Fruit fly (Drosophila melanogaster) whole organism, embryonic: ENCODE results near the gene CG15337.

Experiments used
- Asciz ChIP-seq: fragments of 200-800 bp; sonication (Bioruptor generic); optimal IDR thresholded peaks from 2 replicates; lab custom pipeline; 2017; ENCODE audit warnings: missing biosample characterization, mild to moderate bottlenecking, missing genetic modification characterization, missing genetic modification reagents
- Blimp-1 ChIP-seq: fragments of 200-800 bp; sonication (Bioruptor generic); optimal IDR thresholded peaks from 3 replicates; lab custom pipeline; 2018; ENCODE audit warnings: missing biosample characterization, missing genetic modification characterization, mild to moderate bottlenecking, moderate library complexity, missing genetic modification reagents
- CG1024 ChIP-seq: fragments of 200-800 bp; sonication (Bioruptor generic); IDR thresholded peaks from 2 replicates; pipeline ENCODE4 v1.3.6; 2022; ENCODE audit warnings: missing biosample characterization, missing genetic modification characterization
- CG10979 ChIP-seq: fragments of 200-800 bp; sonication (Bioruptor generic); optimal IDR thresholded peaks from 2 replicates; lab custom pipeline; 2018; ENCODE audit warnings: missing biosample characterization, mild to moderate bottlenecking, missing genetic modification characterization, moderate library complexity
- CG12299 ChIP-seq: fragments of 200-800 bp; sonication (Bioruptor generic); optimal IDR thresholded peaks from 2 replicates; lab custom pipeline; 2018; ENCODE audit warnings: missing biosample characterization, mild to moderate bottlenecking, missing genetic modification characterization
- CG1647 ChIP-seq: fragments of 200-800 bp; sonication (Bioruptor generic); optimal IDR thresholded peaks from 3 replicates; lab custom pipeline; 2016; ENCODE audit warnings: missing biosample characterization, missing genetic modification characterization
- CG2202 ChIP-seq: fragments of 200-800 bp; sonication (Bioruptor generic); optimal IDR thresholded peaks from 2 replicates; lab custom pipeline; 2018; ENCODE audit warnings: missing biosample characterization, mild to moderate bottlenecking, missing genetic modification characterization
- CG30403 ChIP-seq: fragments of 200-800 bp; sonication (Bioruptor generic); optimal IDR thresholded peaks from 3 replicates; lab custom pipeline; 2016; ENCODE audit warnings: missing biosample characterization, missing genetic modification characterization
- CG31388 ChIP-seq: fragments of 200-800 bp; sonication (Bioruptor generic); optimal IDR thresholded peaks from 2 replicates; lab custom pipeline; 2016; ENCODE audit warnings: missing biosample characterization, missing genetic modification characterization
- CG33557 ChIP-seq: fragments of 200-800 bp; sonication (Bioruptor generic); optimal IDR thresholded peaks from 2 replicates; lab custom pipeline; 2019; ENCODE audit warnings: missing biosample characterization, mild to moderate bottlenecking, missing genetic modification characterization, moderate library complexity
- CG34422 ChIP-seq: fragments of 200-800 bp; sonication (Bioruptor generic); IDR thresholded peaks from 3 replicates; pipeline ENCODE4 v1.3.6; 2022; ENCODE audit warnings: missing biosample characterization, missing genetic modification characterization
- CG4360 ChIP-seq: fragments of 200-800 bp; sonication (Bioruptor generic); IDR thresholded peaks from 2 replicates; pipeline ENCODE4 v1.3.6; 2022; ENCODE audit warnings: missing biosample characterization, missing genetic modification characterization
- CG5245 ChIP-seq: fragments of 200-800 bp; sonication (Bioruptor generic); optimal IDR thresholded peaks from 3 replicates; lab custom pipeline; 2016; ENCODE audit warnings: missing biosample characterization, missing genetic modification characterization
- CG6254 ChIP-seq: fragments of 200-800 bp; sonication (Bioruptor generic); optimal IDR thresholded peaks from 3 replicates; lab custom pipeline; 2017; ENCODE audit warnings: mild to moderate bottlenecking, missing biosample characterization, missing genetic modification reagents, missing genetic modification characterization
- CG6272 ChIP-seq: fragments of 200-800 bp; sonication (Bioruptor generic); IDR thresholded peaks from 2 replicates; pipeline ENCODE4 v1.3.6; 2022; ENCODE audit warnings: missing biosample characterization, missing genetic modification characterization
- CG7556 ChIP-seq: fragments of 200-800 bp; sonication (Bioruptor generic); optimal IDR thresholded peaks from 2 replicates; lab custom pipeline; 2017; ENCODE audit warnings: missing biosample characterization, mild to moderate bottlenecking, missing genetic modification characterization
- CG7786 ChIP-seq: fragments of 200-800 bp; sonication (Bioruptor generic); optimal IDR thresholded peaks from 2 replicates; lab custom pipeline; 2016; ENCODE audit warnings: missing biosample characterization, missing genetic modification characterization
- CG8359 ChIP-seq: fragments of 200-800 bp; sonication (Bioruptor generic); optimal IDR thresholded peaks from 2 replicates; lab custom pipeline; 2017; ENCODE audit warnings: missing biosample characterization, mild to moderate bottlenecking, missing genetic modification characterization, borderline replicate concordance
- CG8765 ChIP-seq: fragments of 200-800 bp; sonication (Bioruptor generic); IDR thresholded peaks from 2 replicates; pipeline ENCODE4 v1.3.6; 2022; ENCODE audit warnings: missing biosample characterization, missing genetic modification characterization
- D ChIP-seq, 2 experiments: fragments of 200-800 bp in 1 of 2; fragments of >200 bp in 1 of 2; sonication (Bioruptor generic) in 1 of 2; optimal IDR thresholded peaks; 2 replicates in 1 of 2; 3 replicates in 1 of 2; lab custom pipeline; 2017; ENCODE audit warnings: mild to moderate bottlenecking in 1 of 2, missing biosample characterization in 1 of 2, missing genetic modification characterization in 1 of 2, missing genetic modification reagents in 1 of 2
- D19A ChIP-seq: fragments of 200-800 bp; optimal IDR thresholded peaks from 3 replicates; lab custom pipeline; 2019; ENCODE audit warnings: missing biosample characterization, mild to moderate bottlenecking, missing genetic modification characterization, moderate library complexity
- E2f2 ChIP-seq: fragments of 200-800 bp; sonication (Bioruptor generic); IDR thresholded peaks from 2 replicates; pipeline ENCODE4 v1.3.6; 2022; ENCODE audit warnings: missing biosample characterization, missing genetic modification characterization
- Elba2 ChIP-seq: fragments of 200-800 bp; sonication (Bioruptor generic); optimal IDR thresholded peaks from 3 replicates; lab custom pipeline; 2016; ENCODE audit warnings: missing biosample characterization, missing genetic modification characterization
- Gsc ChIP-seq: fragments of 200-800 bp; sonication (Bioruptor generic); IDR thresholded peaks from 2 replicates; pipeline ENCODE4 v1.3.6; 2022; ENCODE audit warnings: missing biosample characterization, missing genetic modification characterization
- HLH54F ChIP-seq: fragments of 200-800 bp; sonication (Bioruptor generic); optimal IDR thresholded peaks from 3 replicates; lab custom pipeline; 2016; ENCODE audit warnings: missing biosample characterization, missing genetic modification characterization
- Hmr ChIP-seq: fragments of 200-800 bp; sonication (Bioruptor generic); optimal IDR thresholded peaks from 3 replicates; lab custom pipeline; 2017; ENCODE audit warnings: mild to moderate bottlenecking, missing biosample characterization, missing genetic modification reagents, missing genetic modification characterization
- Hr39 ChIP-seq: fragments of >200 bp; optimal IDR thresholded peaks from 2 replicates; lab custom pipeline; 2017
- Nf-YB ChIP-seq: fragments of 200-800 bp; sonication (Bioruptor generic); optimal IDR thresholded peaks from 3 replicates; lab custom pipeline; 2019; ENCODE audit warnings: missing biosample characterization, mild to moderate bottlenecking, missing genetic modification characterization, moderate library complexity
- Optix ChIP-seq: fragments of 200-800 bp; sonication (Bioruptor generic); IDR thresholded peaks from 3 replicates; pipeline ENCODE4 v1.3.6; 2022; ENCODE audit warnings: missing biosample characterization, missing genetic modification characterization
- Sry-δ ChIP-seq: fragments of 200-800 bp; sonication (Bioruptor generic); optimal IDR thresholded peaks from 2 replicates; lab custom pipeline; 2016; ENCODE audit warnings: missing biosample characterization, missing genetic modification characterization
- ac ChIP-seq: fragments of 200-800 bp; sonication (Bioruptor generic); optimal IDR thresholded peaks from 3 replicates; lab custom pipeline; 2017; ENCODE audit warnings: missing biosample characterization, mild to moderate bottlenecking, missing genetic modification characterization
- al ChIP-seq: fragments of 200-800 bp; sonication (Bioruptor generic); IDR thresholded peaks from 2 replicates; pipeline ENCODE4 v1.3.6; 2022; ENCODE audit warnings: missing biosample characterization, missing genetic modification characterization
- aop ChIP-seq: fragments of 200-800 bp; sonication (Bioruptor generic); IDR thresholded peaks from 2 replicates; pipeline ENCODE4 v1.3.6; 2022; ENCODE audit warnings: missing biosample characterization, missing genetic modification characterization
- bab2 ChIP-seq: fragments of 200-800 bp; sonication (Bioruptor generic); optimal IDR thresholded peaks from 2 replicates; lab custom pipeline; 2016; ENCODE audit warnings: missing biosample characterization, missing genetic modification characterization
- caup ChIP-seq: fragments of 200-800 bp; sonication (Bioruptor generic); optimal IDR thresholded peaks from 3 replicates; lab custom pipeline; 2017; ENCODE audit warnings: missing biosample characterization, mild to moderate bottlenecking, missing genetic modification characterization, moderate library complexity; ENCODE audit not compliant: severe bottlenecking
- ci ChIP-seq: fragments of 200-800 bp; sonication (Bioruptor generic); IDR thresholded peaks from 3 replicates; pipeline ENCODE4 v1.3.6; 2022; ENCODE audit warnings: missing biosample characterization, missing genetic modification characterization
- croc ChIP-seq: fragments of 200-800 bp; sonication (Bioruptor generic); conservative IDR thresholded peaks from 3 replicates; pipeline ENCODE4 v1.3.6; 2022; ENCODE audit warnings: missing biosample characterization, missing genetic modification characterization
- gce ChIP-seq: fragments of 200-800 bp; sonication (Bioruptor generic); IDR thresholded peaks from 3 replicates; pipeline ENCODE4 v1.3.6; 2022; ENCODE audit warnings: missing biosample characterization, missing genetic modification characterization
- ham ChIP-seq: fragments of 200-800 bp; sonication (Bioruptor generic); IDR thresholded peaks from 2 replicates; pipeline ENCODE4 v1.3.6; 2022; ENCODE audit warnings: missing biosample characterization, missing genetic modification characterization
- jigr1 ChIP-seq: fragments of 200-800 bp; sonication (Bioruptor generic); IDR thresholded peaks from 3 replicates; pipeline ENCODE4 v1.3.6; 2022; ENCODE audit warnings: missing biosample characterization, missing genetic modification characterization
- kah ChIP-seq: fragments of 200-800 bp; sonication (Bioruptor generic); optimal IDR thresholded peaks from 2 replicates; lab custom pipeline; 2018; ENCODE audit warnings: missing biosample characterization, mild to moderate bottlenecking, missing genetic modification characterization
- lola ChIP-seq, 3 experiments: fragments of >200 bp in 2 of 3; fragments of 200-800 bp in 1 of 3; sonication (Bioruptor generic) in 1 of 3; optimal IDR thresholded peaks; 2 replicates each; lab custom pipeline; 2017 to 2019; ENCODE audit warnings: missing biosample characterization in 3 of 3, missing genetic modification characterization in 3 of 3, mild to moderate bottlenecking in 1 of 3, moderate library complexity in 1 of 3
- nerfin-2 ChIP-seq: fragments of 200-800 bp; sonication (Bioruptor generic); IDR thresholded peaks from 2 replicates; pipeline ENCODE4 v1.3.6; 2022; ENCODE audit warnings: missing biosample characterization, missing genetic modification characterization; ENCODE audit not compliant: partially characterized antibody
- oc ChIP-seq: fragments of 200-800 bp; sonication (Bioruptor generic); optimal IDR thresholded peaks from 2 replicates; lab custom pipeline; 2018; ENCODE audit warnings: missing biosample characterization, mild to moderate bottlenecking, missing genetic modification characterization, moderate library complexity
- onecut ChIP-seq: fragments of 200-800 bp; sonication (Bioruptor generic); IDR thresholded peaks from 2 replicates; pipeline ENCODE4 v1.3.6; 2022; ENCODE audit warnings: missing biosample characterization, missing genetic modification characterization
- pnt ChIP-seq: fragments of 200-800 bp; sonication (Bioruptor generic); optimal IDR thresholded peaks from 3 replicates; lab custom pipeline; 2016; ENCODE audit warnings: missing biosample characterization, missing genetic modification characterization
- pros ChIP-seq: fragments of 200-800 bp; sonication (Bioruptor generic); optimal IDR thresholded peaks from 3 replicates; lab custom pipeline; 2019; ENCODE audit warnings: missing biosample characterization, mild to moderate bottlenecking, missing genetic modification characterization, moderate library complexity
- pzg ChIP-seq: fragments of 200-800 bp; sonication (Bioruptor generic); optimal IDR thresholded peaks from 3 replicates; lab custom pipeline; 2018; ENCODE audit warnings: missing biosample characterization, mild to moderate bottlenecking, missing genetic modification characterization, moderate library complexity
- slbo ChIP-seq: fragments of 200-800 bp; sonication (Bioruptor generic); IDR thresholded peaks from 2 replicates; pipeline ENCODE4 v1.3.6; 2022; ENCODE audit warnings: missing biosample characterization, missing genetic modification characterization
- vnd ChIP-seq: fragments of 200-800 bp; sonication (Bioruptor generic); IDR thresholded peaks from 3 replicates; pipeline ENCODE4 v1.3.6; 2022; ENCODE audit warnings: missing biosample characterization, missing genetic modification characterization; ENCODE audit not compliant: partially characterized antibody

The CG15337 gene

dm6 chrX:8157294-8157693, 2.6 kb upstream of the CG15337 start, which contains the start of the genes Traf6 and GIIIspla2 (continued):
- TF ChIP-seq CG34422: peak; percentile 73; the same call in 2 of the 3 replicates
- TF ChIP-seq E2f2 (GFP tag; lab: Robert Waterston, UW): peak; percentile 74
- no peak for TF ChIP-seq Asciz (GFP tag; lab: Kevin White, UChicago)
- TF ChIP-seq D19A (tag; lab: Kevin White, UChicago): no peak
- TF ChIP-seq Gsc (GFP tag; lab: Robert Waterston, UW): peak; percentile 37; the same call in 1 of the 2 replicates
- TF ChIP-seq ac: no peak
- peak; percentile 33; the same call in 1 of the 2 replicates for TF ChIP-seq ham (GFP tag; lab: Robert Waterston, UW)
- peak; percentile 78 for TF ChIP-seq HLH54F (GFP tag; lab: Kevin White, UChicago)
- TF ChIP-seq CG2202 (tag; lab: Kevin White, UChicago): no peak
- no peak for TF ChIP-seq jigr1 (GFP tag; lab: Robert Waterston, UW)
- peak; percentile 79 for TF ChIP-seq CG30403 (GFP tag; lab: Kevin White, UChicago)
- TF ChIP-seq slbo (GFP tag; lab: Robert Waterston, UW): peak; percentile 83
- peak; percentile 81 for TF ChIP-seq ci
- TF ChIP-seq vnd (GFP tag; lab: Robert Waterston, UW): no peak
- peak; percentile 72 for TF ChIP-seq CG7786 (GFP tag; lab: Kevin White, UChicago)
- TF ChIP-seq Hr39 (lab: Kevin White, UChicago): no peak
- TF ChIP-seq CG6254 (GFP tag; lab: Kevin White, UChicago): peak; percentile 43
- TF ChIP-seq oc (tag; lab: Kevin White, UChicago): no peak
- TF ChIP-seq CG1024: peak; percentile 27; the same call in 1 of the 2 replicates
- TF ChIP-seq caup: peak; percentile 81
- TF ChIP-seq Nf-YB (GFP tag; lab: Kevin White, UChicago): peak; percentile 46
- TF ChIP-seq aop: no peak
- peak; percentile 46; the same call in 2 of the 3 replicates for TF ChIP-seq croc (GFP tag; lab: Robert Waterston, UW)
- TF ChIP-seq gce (GFP tag; lab: Robert Waterston, UW): 0 out of 3 replicates have a peak, but pooled peaks have one; percentile 14
- no peak for TF ChIP-seq Hmr (GFP tag; lab: Kevin White, UChicago)
- peak; percentile 40; the same call in 1 of the 2 replicates for TF ChIP-seq onecut (GFP tag; lab: Robert Waterston, UW)
- peak; percentile 37 for TF ChIP-seq Sry-δ (GFP tag; lab: Kevin White, UChicago)
- peak; percentile 68 for TF ChIP-seq Elba2 (GFP tag; lab: Kevin White, UChicago)
- no peak for TF ChIP-seq CG31388 (GFP tag; lab: Kevin White, UChicago)
- TF ChIP-seq CG6272: peak; percentile 67
- no peak for TF ChIP-seq nerfin-2 (GFP tag; lab: Robert Waterston, UW)
- TF ChIP-seq Blimp-1: no peak
- no peak for TF ChIP-seq kah (GFP tag; lab: Kevin White, UChicago)
- peak; percentile 49 for TF ChIP-seq CG5245 (GFP tag; lab: Kevin White, UChicago)
- TF ChIP-seq CG10979 (tag; lab: Kevin White, UChicago): peak; percentile 67
- peak; percentile 62; the same call in 2 of the 3 replicates for TF ChIP-seq Optix
- TF ChIP-seq CG7556 (GFP tag; lab: Kevin White, UChicago): peak; percentile 63
- TF ChIP-seq al: peak; percentile 73
- no peak for TF ChIP-seq pros
- peak; percentile 29; the same call in 1 of the 2 replicates for TF ChIP-seq CG8765 (GFP tag; lab: Robert Waterston, UW)
- no peak for TF ChIP-seq CG8359 (GFP tag; lab: Kevin White, UChicago)
- TF ChIP-seq pzg (GFP tag; lab: Kevin White, UChicago): peak; percentile 67
- TF ChIP-seq D (optimal IDR thresholded peaks at IDR 0.05; lab: Kevin White, UChicago): no peak
- TF ChIP-seq D (GFP tag; optimal IDR thresholded peaks at IDR 0.05; lab: Kevin White, UChicago): peak; percentile 51
- TF ChIP-seq pnt (GFP tag; lab: Kevin White, UChicago): peak; percentile 49
- TF ChIP-seq CG1647 (GFP tag; lab: Kevin White, UChicago): peak; percentile 62
- TF ChIP-seq CG33557: peak; percentile 57
- no peak for TF ChIP-seq CG4360 (GFP tag; lab: Robert Waterston, UW)
- TF ChIP-seq lola (GFP tag; optimal IDR thresholded peaks at IDR 0.05; lab: Kevin White, UChicago): peak in 1 of 3 experiments; percentile 65
- TF ChIP-seq CG12299: peak; percentile 64
- peak; percentile 74 for TF ChIP-seq bab2 (GFP tag; lab: Kevin White, UChicago)
